Fruit fly (Drosophila melanogaster): ENCODE data around the gene Pdp1.
A peak's percentile ranks its signal among the peaks of the same experiment; 100 is the strongest.

Pdp1 gene

dm6 chr3L:7882105-7882504 is 14.9 kb upstream of the Pdp1 start (continued):
- TF ChIP-seq CG2875 (GFP tag; optimal IDR thresholded peaks at IDR 0.05) (peak; percentile 46), eyg (GFP tag; optimal IDR thresholded peaks at IDR 0.05) (peak; percentile 65), otp (GFP tag; IDR thresholded peaks at IDR 0.05) (peak; percentile 59; the same call in 1 of the 3 replicates), Xrp1 (GFP tag; IDR thresholded peaks at IDR 0.05) (peak; percentile 52), slp2 (GFP tag; optimal IDR thresholded peaks at IDR 0.05) (no peak), CG43689 (GFP tag; IDR thresholded peaks at IDR 0.05) (no peak), CG10462 (GFP tag; optimal IDR thresholded peaks at IDR 0.05) (no peak), CG34376 (GFP tag; optimal IDR thresholded peaks at IDR 0.05) (peak; percentile 2), Deaf1 (tag; optimal IDR thresholded peaks at IDR 0.05) (no peak), CG3065 (GFP tag; optimal IDR thresholded peaks at IDR 0.05) (no peak), CG10209 (GFP tag; optimal IDR thresholded peaks at IDR 0.05) (peak; percentile 82), CG9727 (GFP tag; optimal IDR thresholded peaks at IDR 0.05) (no peak), Gug (GFP tag; IDR thresholded peaks at IDR 0.05) (no peak), CG17186 (GFP tag; optimal IDR thresholded peaks at IDR 0.05) (peak; percentile 14), CkIIα-i1 (GFP tag; IDR thresholded peaks at IDR 0.05) (no peak), unpg (GFP tag; optimal IDR thresholded peaks at IDR 0.05) (peak; percentile 77), ind (GFP tag; optimal IDR thresholded peaks at IDR 0.05) (no peak), sr (GFP tag; IDR thresholded peaks at IDR 0.05) (no peak), CG3281 (GFP tag; optimal IDR thresholded peaks at IDR 0.05) (peak; percentile 85), CG14014 (GFP tag; IDR thresholded peaks at IDR 0.05) (peak; percentile 85; the same call in 1 of the 2 replicates), CG10565 (GFP tag; optimal IDR thresholded peaks at IDR 0.05) (no peak), Dll (GFP tag; IDR thresholded peaks at IDR 0.05; ENCODE audit: partially characterized antibody) (no peak), H2.0 (GFP tag; IDR thresholded peaks at IDR 0.05) (0 out of 2 replicates have a peak, but pooled peaks have one; percentile 24), Bteb2 (GFP tag; optimal IDR thresholded peaks at IDR 0.05) (peak; percentile 32), HHEX (GFP tag; optimal IDR thresholded peaks at IDR 0.05) (peak; percentile 90), exex (tag; optimal IDR thresholded peaks at IDR 0.05) (peak; percentile 53), CG3995 (GFP tag; optimal IDR thresholded peaks at IDR 0.05) (no peak), Dad (GFP tag; optimal IDR thresholded peaks at IDR 0.05) (peak; percentile 46), CG6813 (GFP tag; optimal IDR thresholded peaks at IDR 0.05) (peak; percentile 81), ci (GFP tag; IDR thresholded peaks at IDR 0.05) (peak; percentile 77), CG6175 (GFP tag; IDR thresholded peaks at IDR 0.05) (no peak), D (optimal IDR thresholded peaks at IDR 0.05) (no peak), D (GFP tag; optimal IDR thresholded peaks at IDR 0.05) (no peak), CG12659 (GFP tag; optimal IDR thresholded peaks at IDR 0.05) (peak; percentile 76), Adf1 (GFP tag; IDR thresholded peaks at IDR 0.05) (peak; percentile 48; the same call in 1 of the 2 replicates), CG18619 (GFP tag; optimal IDR thresholded peaks at IDR 0.05) (peak; percentile 72), Fer1 (GFP tag; optimal IDR thresholded peaks at IDR 0.05) (peak; percentile 86), CG2202 (tag; optimal IDR thresholded peaks at IDR 0.05) (peak; percentile 39), chn (GFP tag; optimal IDR thresholded peaks at IDR 0.05) (no peak), vfl (GFP tag; optimal IDR thresholded peaks at IDR 0.05) (no peak), CG6791 (GFP tag; IDR thresholded peaks at IDR 0.05; ENCODE audit: partially characterized antibody) (no peak), CG12219 (GFP tag; optimal IDR thresholded peaks at IDR 0.05) (peak; percentile 65)

- TF ChIP-seq Atf3 (GFP tag; optimal IDR thresholded peaks at IDR 0.05) (no peak), Mes4 (GFP tag; optimal IDR thresholded peaks at IDR 0.05) (no peak), Xbp1 (GFP tag; optimal IDR thresholded peaks at IDR 0.05) (no peak), crol (GFP tag; IDR thresholded peaks at IDR 0.05) (peak; percentile 70), Stat92E (GFP tag; optimal IDR thresholded peaks at IDR 0.05) (no peak), Doc3 (GFP tag; IDR thresholded peaks at IDR 0.05; ENCODE audit: partially characterized antibody) (no peak), CG7556 (GFP tag; optimal IDR thresholded peaks at IDR 0.05) (no peak), CG8290 (GFP tag; optimal IDR thresholded peaks at IDR 0.05) (no peak), CG8290 (tag; optimal IDR thresholded peaks at IDR 0.05) (no peak), stwl (tag; optimal IDR thresholded peaks at IDR 0.05) (no peak), kni (GFP tag; optimal IDR thresholded peaks at IDR 0.05) (peak; percentile 18), CG4617 (GFP tag; optimal IDR thresholded peaks at IDR 0.05; ENCODE audit: borderline replicate concordance) (no peak)
Measured at dm6 chr3L:7881127-7881526, 14.0 kb upstream of the Pdp1 start.
